Worm (Caenorhabditis elegans) whole organism, L4 larva: Measurements from ENCODE around the gene F28C10.3.

Experiments used
- F26F4.8 ChIP-seq: fragments of 200-800 bp; sonication (Bioruptor generic); conservative IDR thresholded peaks from 2 replicates; pipeline ENCODE4 v1.3.6; 2022; ENCODE audit warnings: missing genetic modification characterization, missing compliant biosample characterization
- ZK546.5 ChIP-seq, 2 experiments: sonication (generic microtip); optimal IDR thresholded peaks; 2 replicates each; lab custom pipeline; 2017; ENCODE audit warnings: missing biosample characterization in 2 of 2, missing genetic modification characterization in 2 of 2
- aly-2 ChIP-seq: sonication (generic microtip); optimal IDR thresholded peaks from 2 replicates; lab custom pipeline; 2018; ENCODE audit warnings: missing biosample characterization, missing genetic modification characterization
- ama-1 ChIP-seq: fragments of 150-350 bp; optimal IDR thresholded peaks from 2 replicates; lab custom pipeline; 2014; ENCODE audit warnings: inconsistent platforms, mixed read lengths
- ceh-82 ChIP-seq: sonication (generic microtip); optimal IDR thresholded peaks from 2 replicates; lab custom pipeline; 2017; ENCODE audit warnings: missing biosample characterization, missing genetic modification characterization
- dpl-1 ChIP-seq: fragments of 150-350 bp; optimal IDR thresholded peaks from 2 replicates; lab custom pipeline; 2014; ENCODE audit warnings: missing biosample characterization, missing genetic modification reagents, missing genetic modification characterization
- fkh-10 ChIP-seq: fragments of 150-350 bp; optimal IDR thresholded peaks from 2 replicates; lab custom pipeline; 2014; ENCODE audit warnings: missing biosample characterization, missing genetic modification reagents, missing genetic modification characterization
- lin-13 ChIP-seq: fragments of 150-350 bp; optimal IDR thresholded peaks from 2 replicates; lab custom pipeline; 2014; ENCODE audit warnings: missing biosample characterization, missing genetic modification reagents, missing genetic modification characterization
- lin-39 ChIP-seq: fragments of 150-350 bp; optimal IDR thresholded peaks from 2 replicates; lab custom pipeline; 2014; ENCODE audit warnings: missing biosample characterization, missing genetic modification reagents, missing genetic modification characterization
- zag-1 ChIP-seq: fragments of 150-350 bp; optimal IDR thresholded peaks from 2 replicates; lab custom pipeline; 2014; ENCODE audit warnings: missing biosample characterization, missing genetic modification characterization
- ztf-11 ChIP-seq: fragments of 150-350 bp; optimal IDR thresholded peaks from 2 replicates; lab custom pipeline; 2014; ENCODE audit warnings: missing biosample characterization, missing genetic modification characterization

ce11 chrX:506848-507247 lies 28.8 kb downstream of the F28C10.3 start, which contains the start of gene B0310.2:
- TF ChIP-seq lin-13 (GFP tag; lab: Kevin White, UChicago) (no peak), aly-2 (no peak), ceh-82 (no peak), F26F4.8 (GFP tag; lab: Robert Waterston, UW) (no peak), ztf-11 (no peak), ama-1 (lab: Kevin White, UChicago) (no peak), fkh-10 (no peak), ZK546.5 (tag; optimal IDR thresholded peaks at IDR 0.05; lab: Kevin White, UChicago) (no peak), zag-1 (no peak), lin-39 (tag; lab: Kevin White, UChicago) (no peak), dpl-1 (GFP tag; lab: Kevin White, UChicago) (no peak)
